Fruit fly (Drosophila melanogaster) whole organism, wandering third instar larva: ENCODE measurements around the gene CG14563.

Experiments
- Abd-B ChIP-seq: fragments of >200 bp; optimal IDR thresholded peaks from 2 replicates; lab custom pipeline; 2017; ENCODE audit warnings: missing biosample characterization, missing genetic modification characterization
- CG32264 ChIP-seq: fragments of 200-800 bp; sonication (Bioruptor generic); optimal IDR thresholded peaks from 2 replicates; lab custom pipeline; 2016; ENCODE audit warnings: missing biosample characterization, missing genetic modification characterization
- CG9705 ChIP-seq: fragments of 200-800 bp; sonication (Bioruptor generic); optimal IDR thresholded peaks from 2 replicates; lab custom pipeline; 2018; ENCODE audit warnings: missing biosample characterization, mild to moderate bottlenecking, missing genetic modification characterization
- CrebA ChIP-seq: fragments of 200-800 bp; sonication (Bioruptor generic); optimal IDR thresholded peaks from 2 replicates; lab custom pipeline; 2016; ENCODE audit warnings: missing biosample characterization, mild to moderate bottlenecking, missing genetic modification characterization, borderline replicate concordance
- Dfd ChIP-seq: fragments of >200 bp; optimal IDR thresholded peaks from 2 replicates; lab custom pipeline; 2017; ENCODE audit warnings: missing biosample characterization, missing genetic modification characterization
- Dif ChIP-seq: fragments of 200-275, 200-300 bp; sonication (Bioruptor generic); optimal IDR thresholded peaks from 2 replicates; lab custom pipeline; 2018; ENCODE audit warnings: missing biosample characterization, missing genetic modification characterization; ENCODE audit not compliant: partially characterized antibody
- GATAd ChIP-seq: sonication (Bioruptor generic); optimal IDR thresholded peaks from 2 replicates; lab custom pipeline; 2016; ENCODE audit warnings: missing biosample characterization, missing genetic modification characterization
- HLH106 ChIP-seq: fragments of 200-800 bp; optimal IDR thresholded peaks from 3 replicates; lab custom pipeline; 2019; ENCODE audit warnings: missing biosample characterization, mild to moderate bottlenecking, missing genetic modification characterization, moderate library complexity
- Hnf4 ChIP-seq: fragments of 200-800 bp; sonication (Bioruptor generic); optimal IDR thresholded peaks from 2 replicates; lab custom pipeline; 2016; ENCODE audit warnings: missing biosample characterization, mild to moderate bottlenecking, missing genetic modification characterization
- Hr78 ChIP-seq: fragments of >200 bp; optimal IDR thresholded peaks from 2 replicates; lab custom pipeline; 2017; ENCODE audit warnings: missing biosample characterization, missing genetic modification characterization
- Hr83 ChIP-seq: fragments of 200-300 bp; sonication (Bioruptor generic); optimal IDR thresholded peaks from 2 replicates; lab custom pipeline; 2016; ENCODE audit warnings: missing biosample characterization, mild to moderate bottlenecking, missing genetic modification characterization, moderate library complexity; ENCODE audit not compliant: poor library complexity, severe bottlenecking
- Jra ChIP-seq: sonication (Bioruptor generic); optimal IDR thresholded peaks from 2 replicates; lab custom pipeline; 2016; ENCODE audit warnings: missing biosample characterization, missing genetic modification characterization
- Mio ChIP-seq: sonication (Bioruptor generic); optimal IDR thresholded peaks from 2 replicates; lab custom pipeline; 2016; ENCODE audit warnings: missing biosample characterization, missing genetic modification characterization
- Myc ChIP-seq: fragments of >200 bp; optimal IDR thresholded peaks from 2 replicates; lab custom pipeline; 2017
- N ChIP-seq: fragments of >200 bp; optimal IDR thresholded peaks from 2 replicates; lab custom pipeline; 2018; ENCODE audit warnings: missing biosample characterization, missing external identifiers, missing genetic modification characterization
- OdsH ChIP-seq: fragments of 200-800 bp; sonication (Bioruptor generic); optimal IDR thresholded peaks from 2 replicates; lab custom pipeline; 2016; ENCODE audit warnings: missing biosample characterization, mild to moderate bottlenecking, missing genetic modification characterization
- Rel ChIP-seq, 2 experiments: fragments of 200-800 bp; sonication (Bioruptor generic) in 1 of 2; optimal IDR thresholded peaks; 2 replicates in 1 of 2; 3 replicates in 1 of 2; lab custom pipeline; 2016 to 2019; ENCODE audit warnings: mild to moderate bottlenecking in 2 of 2, missing biosample characterization in 2 of 2, missing genetic modification characterization in 2 of 2, moderate library complexity in 1 of 2
- Sp1 ChIP-seq: fragments of 200-800 bp; sonication (Bioruptor generic); optimal IDR thresholded peaks from 3 replicates; lab custom pipeline; 2019; ENCODE audit warnings: missing biosample characterization, mild to moderate bottlenecking, missing genetic modification characterization, moderate library complexity
- Vsx2 ChIP-seq: fragments of 200-300, 225-300 bp; sonication (Bioruptor generic); optimal IDR thresholded peaks from 2 replicates; lab custom pipeline; 2018; ENCODE audit warnings: missing biosample characterization, missing genetic modification characterization; ENCODE audit not compliant: partially characterized antibody
- br ChIP-seq: fragments of 200-800 bp; sonication (Bioruptor generic); optimal IDR thresholded peaks from 2 replicates; lab custom pipeline; 2016; ENCODE audit warnings: missing biosample characterization, missing genetic modification characterization
- brk ChIP-seq: fragments of 200-800 bp; sonication (Bioruptor generic); optimal IDR thresholded peaks from 2 replicates; lab custom pipeline; 2016; ENCODE audit warnings: missing biosample characterization, mild to moderate bottlenecking, missing genetic modification characterization
- dl ChIP-seq, 2 experiments: fragments of 175-275, 200-275 bp in 1 of 2; fragments of 200-275 bp in 1 of 2; sonication (Bioruptor generic); optimal IDR thresholded peaks; lab custom pipeline; 2018; ENCODE audit warnings: mild to moderate bottlenecking in 2 of 2, missing biosample characterization in 2 of 2, missing genetic modification characterization in 2 of 2, moderate library complexity in 2 of 2; ENCODE audit not compliant: partially characterized antibody in 2 of 2, insufficient read depth in 1 of 2
- dmrt93B ChIP-seq: fragments of 200-800 bp; sonication (Bioruptor generic); optimal IDR thresholded peaks from 2 replicates; lab custom pipeline; 2018; ENCODE audit warnings: missing biosample characterization, mild to moderate bottlenecking, missing genetic modification characterization
- dsf ChIP-seq: sonication (Bioruptor generic); optimal IDR thresholded peaks from 2 replicates; lab custom pipeline; 2016; ENCODE audit warnings: missing biosample characterization, missing genetic modification characterization, borderline replicate concordance
- ey ChIP-seq: fragments of 200-800 bp; sonication (Bioruptor generic); optimal IDR thresholded peaks from 2 replicates; lab custom pipeline; 2016; ENCODE audit warnings: missing biosample characterization, missing genetic modification characterization
- foxo ChIP-seq, 2 experiments: fragments of 200-800 bp; sonication (Bioruptor generic); optimal IDR thresholded peaks; 2 replicates in 1 of 2; 3 replicates in 1 of 2; lab custom pipeline; 2016 to 2017; ENCODE audit warnings: missing biosample characterization in 2 of 2, missing genetic modification characterization in 2 of 2
- fru ChIP-seq: fragments of 200-800 bp; sonication (Bioruptor generic); optimal IDR thresholded peaks from 3 replicates; lab custom pipeline; 2016; ENCODE audit warnings: missing biosample characterization, mild to moderate bottlenecking, missing genetic modification characterization
- h ChIP-seq: fragments of 200-800 bp; sonication (Bioruptor generic); optimal IDR thresholded peaks from 3 replicates; lab custom pipeline; 2016; ENCODE audit warnings: missing biosample characterization, mild to moderate bottlenecking, missing genetic modification characterization
- jim ChIP-seq: fragments of 175-275, 200-325 bp; sonication (Bioruptor generic); optimal IDR thresholded peaks from 2 replicates; lab custom pipeline; 2016; ENCODE audit warnings: missing biosample characterization, mild to moderate bottlenecking, missing genetic modification characterization
- lola ChIP-seq: fragments of >200 bp; optimal IDR thresholded peaks from 2 replicates; lab custom pipeline; 2017; ENCODE audit warnings: missing biosample characterization, missing genetic modification characterization
- pan ChIP-seq: fragments of >200 bp; optimal IDR thresholded peaks from 2 replicates; lab custom pipeline; 2017
- psq ChIP-seq: fragments of 200-800 bp; sonication (Bioruptor generic); optimal IDR thresholded peaks from 3 replicates; lab custom pipeline; 2017; ENCODE audit warnings: missing biosample characterization, mild to moderate bottlenecking, missing genetic modification characterization, moderate library complexity
- rgr ChIP-seq: fragments of 200-800 bp; sonication (Bioruptor generic); optimal IDR thresholded peaks from 3 replicates; lab custom pipeline; 2016; ENCODE audit warnings: missing biosample characterization, mild to moderate bottlenecking, missing genetic modification characterization
- sage ChIP-seq: fragments of 200-800 bp; sonication (Bioruptor generic); optimal IDR thresholded peaks from 2 replicates; lab custom pipeline; 2016; ENCODE audit warnings: missing biosample characterization, mild to moderate bottlenecking, missing genetic modification characterization
- sv ChIP-seq: fragments of 200-800 bp; sonication (Bioruptor generic); optimal IDR thresholded peaks from 3 replicates; lab custom pipeline; 2016; ENCODE audit warnings: missing biosample characterization, missing genetic modification characterization
- tai ChIP-seq: sonication (Bioruptor generic); optimal IDR thresholded peaks from 2 replicates; lab custom pipeline; 2016; ENCODE audit warnings: missing biosample characterization, missing genetic modification characterization
- usp ChIP-seq: fragments of >200 bp; optimal IDR thresholded peaks from 2 replicates; lab custom pipeline; 2017; ENCODE audit warnings: missing biosample characterization, missing genetic modification characterization
- woc ChIP-seq: sonication (Bioruptor generic); optimal IDR thresholded peaks from 2 replicates; lab custom pipeline; 2016; ENCODE audit warnings: missing biosample characterization, mild to moderate bottlenecking, missing genetic modification characterization

Gene CG14563

dm6 chr3L:21830125-21830524, 12.1 kb downstream of the CG14563 start:
- TF ChIP-seq br (GFP tag; lab: Kevin White, UChicago) (no peak), dmrt93B (GFP tag; lab: Kevin White, UChicago) (no peak), Dif (GFP tag; lab: Kevin White, UChicago) (no peak), Sp1 (GFP tag; lab: Kevin White, UChicago) (no peak), dsf (GFP tag; lab: Kevin White, UChicago) (no peak), Jra (no peak), OdsH (GFP tag; lab: Kevin White, UChicago) (no peak), Hr83 (GFP tag; lab: Kevin White, UChicago) (no peak), Dfd (GFP tag; lab: Kevin White, UChicago) (no peak), CG9705 (GFP tag; lab: Kevin White, UChicago) (no peak)

DNA sequence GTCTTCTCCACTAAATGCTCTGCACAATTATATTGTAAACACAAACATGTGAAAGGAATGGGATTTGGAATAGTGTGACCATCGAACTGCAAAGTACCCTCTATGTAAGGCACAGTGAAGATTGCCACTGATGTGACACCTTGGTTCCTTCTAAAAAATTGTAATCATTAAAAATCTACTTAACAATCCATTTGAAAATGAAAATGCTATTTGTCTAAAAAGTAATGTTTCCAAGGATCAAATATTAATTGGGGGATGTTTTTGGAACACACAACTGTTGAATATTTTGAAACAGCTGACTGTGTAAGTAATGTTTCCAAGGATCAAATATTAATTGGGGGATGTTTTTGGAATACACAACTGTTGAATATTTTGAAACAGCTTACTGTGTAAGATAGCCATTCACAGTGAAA, 14.0 kb downstream of the CG14563 start, which contains the start of gene CG32448:
TSS of gene CG32448 (minus strand) at position 304 of the 413 bp plus-strand sequence.
- TF ChIP-seq pan (no peak), Mio (GFP tag; lab: Kevin White, UChicago) (no peak), lola (no peak), dsf (GFP tag; lab: Kevin White, UChicago) (no peak), CG32264 (no peak), h (peak; percentile 52), HLH106 (tag; lab: Kevin White, UChicago) (peak; percentile 58), dmrt93B (GFP tag; lab: Kevin White, UChicago) (no peak), usp (GFP tag; lab: Kevin White, UChicago) (no peak), psq (GFP tag; lab: Kevin White, UChicago) (peak; percentile 25), rgr (GFP tag; lab: Kevin White, UChicago) (peak; percentile 67), Rel (GFP tag; optimal IDR thresholded peaks at IDR 0.05; lab: Kevin White, UChicago) (no peak), Rel (tag; optimal IDR thresholded peaks at IDR 0.05; lab: Kevin White, UChicago) (peak; percentile 54), Hr83 (GFP tag; lab: Kevin White, UChicago) (peak; percentile 44), woc (GFP tag; lab: Kevin White, UChicago) (peak; percentile 76), N (GFP tag; lab: Kevin White, UChicago) (no peak), GATAd (GFP tag; lab: Kevin White, UChicago) (no peak), jim (GFP tag; lab: Kevin White, UChicago) (no peak), sv (GFP tag; lab: Kevin White, UChicago) (peak; percentile 28), Abd-B (GFP tag; lab: Kevin White, UChicago) (no peak), br (GFP tag; lab: Kevin White, UChicago) (peak; percentile 17), Dif (GFP tag; lab: Kevin White, UChicago) (no peak), Vsx2 (GFP tag; lab: Kevin White, UChicago) (no peak), Hnf4 (GFP tag; lab: Kevin White, UChicago) (no peak), brk (no peak), CrebA (GFP tag; lab: Kevin White, UChicago) (no peak), OdsH (GFP tag; lab: Kevin White, UChicago) (peak; percentile 18), ey (GFP tag; lab: Kevin White, UChicago) (peak; percentile 75), foxo (GFP tag; optimal IDR thresholded peaks at IDR 0.05; lab: Kevin White, UChicago) (peak in 1 of 2 experiments; percentile 72), Dfd (GFP tag; lab: Kevin White, UChicago) (no peak), tai (GFP tag; lab: Kevin White, UChicago) (no peak), Hr78 (no peak), Myc (lab: Kevin White, UChicago) (no peak), fru (peak; percentile 57), Sp1 (GFP tag; lab: Kevin White, UChicago) (peak; percentile 10), dl (GFP tag; optimal IDR thresholded peaks at IDR 0.05; lab: Kevin White, UChicago; ENCODE audit: insufficient read depth in 1 of 2, partially characterized antibody in 2 of 2) (no peak), CG9705 (GFP tag; lab: Kevin White, UChicago) (peak; percentile 27), sage (GFP tag; lab: Kevin White, UChicago) (no peak), Jra (no peak)
